Worm (Caenorhabditis elegans) whole organism, L4 larva: ENCODE data around the gene R05F9.9.

ENCODE experiments used
- F26F4.8 ChIP-seq: fragments of 200-800 bp; sonication (Bioruptor generic); conservative IDR thresholded peaks from 2 replicates; pipeline ENCODE4 v1.3.6; 2022; ENCODE audit warnings: missing genetic modification characterization, missing compliant biosample characterization
- F44E2.7 ChIP-seq: fragments of 200-800 bp; sonication (Bioruptor generic); IDR thresholded peaks from 2 replicates; pipeline ENCODE4 v2.1.2; 2022; ENCODE audit warnings: missing genetic modification characterization, missing compliant biosample characterization
- T26A8.4 ChIP-seq: fragments of 200-800 bp; sonication (Bioruptor generic); IDR thresholded peaks from 2 replicates; pipeline ENCODE4 v1.3.6; 2022; ENCODE audit warnings: missing genetic modification characterization, missing compliant biosample characterization
- Y105C5A.15 ChIP-seq: fragments of 200-800 bp; sonication (Bioruptor generic); IDR thresholded peaks from 2 replicates; pipeline ENCODE4 v1.3.6; 2022; ENCODE audit warnings: missing genetic modification characterization, missing compliant biosample characterization
- ZK546.5 ChIP-seq, 2 experiments: sonication (generic microtip); optimal IDR thresholded peaks; 2 replicates each; lab custom pipeline; 2017; ENCODE audit warnings: missing biosample characterization in 2 of 2, missing genetic modification characterization in 2 of 2
- aha-1 ChIP-seq: fragments of 150-350 bp; peaks from one replicate; lab custom pipeline; 2014; ENCODE audit warnings: missing biosample characterization, missing genetic modification characterization
- ama-1 ChIP-seq: fragments of 150-350 bp; optimal IDR thresholded peaks from 2 replicates; lab custom pipeline; 2014; ENCODE audit warnings: inconsistent platforms, mixed read lengths
- ceh-20 ChIP-seq: fragments of 200-800 bp; sonication (Bioruptor generic); IDR thresholded peaks from 2 replicates; pipeline ENCODE4 v1.3.6; 2022; ENCODE audit warnings: missing genetic modification reagents, missing genetic modification characterization, missing compliant biosample characterization
- ceh-32 ChIP-seq: sonication (generic microtip); optimal IDR thresholded peaks from 2 replicates; lab custom pipeline; 2016; ENCODE audit warnings: mild to moderate bottlenecking, missing genetic modification characterization, missing compliant biosample characterization; ENCODE audit not compliant: poor library complexity
- ceh-44 ChIP-seq: fragments of 200-800 bp; sonication (Bioruptor generic); IDR thresholded peaks from 2 replicates; pipeline ENCODE4 v1.3.6; 2022; ENCODE audit warnings: missing genetic modification reagents, missing genetic modification characterization, missing compliant biosample characterization
- ceh-62 ChIP-seq: sonication (generic microtip); optimal IDR thresholded peaks from 2 replicates; lab custom pipeline; 2017; ENCODE audit warnings: missing biosample characterization, missing genetic modification characterization
- cey-2 ChIP-seq: sonication (generic microtip); optimal IDR thresholded peaks from 3 replicates; lab custom pipeline; 2017; ENCODE audit warnings: missing genetic modification characterization, mild to moderate bottlenecking, missing compliant biosample characterization, antibody characterized with exemption, borderline replicate concordance; ENCODE audit not compliant: insufficient read depth
- daf-12 ChIP-seq: fragments of 150-350 bp; optimal IDR thresholded peaks from 2 replicates; lab custom pipeline; 2014; ENCODE audit warnings: missing biosample characterization, missing genetic modification reagents, missing genetic modification characterization
- daf-16 ChIP-seq, 3 experiments: sonication (generic microtip); optimal IDR thresholded peaks; 2 replicates each; lab custom pipeline; 2016 to 2017; ENCODE audit warnings: missing genetic modification characterization in 3 of 3, missing genetic modification reagents in 3 of 3, mild to moderate bottlenecking in 2 of 3, missing compliant biosample characterization in 2 of 3, missing biosample characterization in 1 of 3, moderate library complexity in 1 of 3
- daf-19 ChIP-seq: fragments of 200-800 bp; sonication (Bioruptor generic); conservative IDR thresholded peaks from 2 replicates; pipeline ENCODE4 v1.3.6; 2022; ENCODE audit warnings: missing genetic modification characterization, missing compliant biosample characterization
- daf-8 ChIP-seq: fragments of 200-800 bp; sonication (Bioruptor generic); IDR thresholded peaks from 2 replicates; pipeline ENCODE4 v1.3.6; 2022; ENCODE audit warnings: missing genetic modification characterization, missing compliant biosample characterization
- dmd-8 ChIP-seq: fragments of 200-800 bp; sonication (Bioruptor generic); IDR thresholded peaks from 2 replicates; pipeline ENCODE4 v1.3.6; 2022; ENCODE audit warnings: missing genetic modification characterization, missing compliant biosample characterization
- dmd-9 ChIP-seq: fragments of 200-800 bp; sonication (Bioruptor generic); IDR thresholded peaks from 2 replicates; pipeline ENCODE4 v1.3.6; 2022; ENCODE audit warnings: missing genetic modification reagents, missing genetic modification characterization, missing compliant biosample characterization
- dve-1 ChIP-seq: sonication (generic microtip); optimal IDR thresholded peaks from 2 replicates; lab custom pipeline; 2017; ENCODE audit warnings: antibody characterized with exemption, mild to moderate bottlenecking, missing genetic modification characterization, missing compliant biosample characterization; ENCODE audit not compliant: insufficient read depth
- egl-27 ChIP-seq: sonication (generic microtip); optimal IDR thresholded peaks from 3 replicates; lab custom pipeline; 2017; ENCODE audit warnings: missing biosample characterization, missing genetic modification reagents, missing genetic modification characterization
- fos-1 ChIP-seq: fragments of 150-350 bp; optimal IDR thresholded peaks from 2 replicates; lab custom pipeline; 2014; ENCODE audit warnings: missing biosample characterization, missing genetic modification characterization
- gei-8 ChIP-seq: fragments of 200-800 bp; sonication (Bioruptor generic); optimal IDR thresholded peaks from 2 replicates; lab custom pipeline; 2018; ENCODE audit warnings: mild to moderate bottlenecking, missing genetic modification characterization, missing compliant biosample characterization
- hmg-1.1 ChIP-seq: fragments of 200-800 bp; sonication (Bioruptor generic); IDR thresholded peaks from 2 replicates; pipeline ENCODE4 v1.3.6; 2022; ENCODE audit warnings: missing genetic modification reagents, missing genetic modification characterization, missing compliant biosample characterization
- lin-38 ChIP-seq: fragments of 200-800 bp; sonication (Bioruptor generic); IDR thresholded peaks from 2 replicates; pipeline ENCODE4 v1.3.6; 2022; ENCODE audit warnings: missing genetic modification reagents, missing genetic modification characterization, missing compliant biosample characterization
- madf-5 ChIP-seq, 2 experiments: fragments of 200-800 bp; sonication (Bioruptor generic); IDR thresholded peaks; 2 replicates each; pipeline ENCODE4 v1.3.6; 2022; ENCODE audit warnings: missing compliant biosample characterization in 2 of 2, missing genetic modification characterization in 2 of 2
- mdl-1 ChIP-seq, 2 experiments: fragments of 150-350 bp in 1 of 2; sonication (generic microtip) in 1 of 2; optimal IDR thresholded peaks; 2 replicates each; lab custom pipeline; 2014 to 2017; ENCODE audit warnings: missing biosample characterization in 2 of 2, missing genetic modification characterization in 2 of 2
- mdt-29 ChIP-seq: fragments of 200-800 bp; sonication (Bioruptor generic); IDR thresholded peaks from 2 replicates; pipeline ENCODE4 v1.3.6; 2022; ENCODE audit warnings: missing genetic modification reagents, missing genetic modification characterization, missing compliant biosample characterization
- mep-1 ChIP-seq: fragments of 150-350 bp; sonication (generic microtip); optimal IDR thresholded peaks from 3 replicates; lab custom pipeline; 2014; ENCODE audit warnings: missing biosample characterization, missing genetic modification characterization
- mes-2 ChIP-seq: sonication (generic microtip); optimal IDR thresholded peaks from 2 replicates; lab custom pipeline; 2016; ENCODE audit warnings: missing genotype, mild to moderate bottlenecking, missing genetic modification characterization, missing compliant biosample characterization; ENCODE audit not compliant: poor library complexity, severe bottlenecking
- mxl-3 ChIP-seq: fragments of 200-800 bp; sonication (Bioruptor generic); optimal IDR thresholded peaks from 2 replicates; lab custom pipeline; 2018; ENCODE audit warnings: mild to moderate bottlenecking, missing genetic modification characterization, missing compliant biosample characterization
- nhr-102 ChIP-seq: sonication (generic microtip); optimal IDR thresholded peaks from 2 replicates; lab custom pipeline; 2016; ENCODE audit warnings: mild to moderate bottlenecking, missing genetic modification characterization, moderate library complexity, missing compliant biosample characterization
- nhr-11 ChIP-seq: fragments of 150-350 bp; optimal IDR thresholded peaks from 2 replicates; lab custom pipeline; 2014; ENCODE audit warnings: missing biosample characterization, missing genetic modification characterization
- nhr-28 ChIP-seq: fragments of 150-350 bp; optimal IDR thresholded peaks from 2 replicates; lab custom pipeline; 2014; ENCODE audit warnings: missing biosample characterization, missing genetic modification characterization
- nhr-41 ChIP-seq: fragments of 200-800 bp; sonication (Bioruptor generic); IDR thresholded peaks from 2 replicates; pipeline ENCODE4 v1.3.6; 2022; ENCODE audit warnings: missing genetic modification reagents, missing genetic modification characterization, missing compliant biosample characterization
- nhr-42 ChIP-seq: fragments of 200-800 bp; sonication (Bioruptor generic); IDR thresholded peaks from 2 replicates; pipeline ENCODE4 v1.3.6; 2022; ENCODE audit warnings: missing genetic modification characterization, missing compliant biosample characterization
- nhr-48 ChIP-seq: sonication (generic microtip); optimal IDR thresholded peaks from 2 replicates; lab custom pipeline; 2016; ENCODE audit warnings: mild to moderate bottlenecking, missing genetic modification characterization, missing compliant biosample characterization
- nhr-76 ChIP-seq: fragments of 150-350 bp; optimal IDR thresholded peaks from 2 replicates; lab custom pipeline; 2014; ENCODE audit warnings: missing biosample characterization, missing genetic modification characterization
- pha-4 ChIP-seq, 2 experiments: fragments of 150-350 bp in 1 of 2; fragments of 200-800 bp in 1 of 2; sonication (Bioruptor generic) in 1 of 2; IDR thresholded peaks in 1 of 2; optimal IDR thresholded peaks in 1 of 2; 2 replicates each; pipeline versions ENCODE4 v1.3.6 to Lab custom; 2014 to 2022; ENCODE audit warnings: missing genetic modification characterization in 2 of 2, missing genetic modification reagents in 2 of 2, missing biosample characterization in 1 of 2, missing compliant biosample characterization in 1 of 2
- php-3 ChIP-seq: fragments of 200-800 bp; sonication (Bioruptor generic); IDR thresholded peaks from 2 replicates; pipeline ENCODE4 v1.3.6; 2022; ENCODE audit warnings: missing genetic modification reagents, missing genetic modification characterization, missing compliant biosample characterization
- saeg-2 ChIP-seq: fragments of 200-800 bp; sonication (Bioruptor generic); IDR thresholded peaks from 2 replicates; pipeline ENCODE4 v1.3.6; 2022; ENCODE audit warnings: missing genetic modification reagents, missing genetic modification characterization, missing compliant biosample characterization
- snpc-1.2 ChIP-seq: fragments of 200-800 bp; sonication (Bioruptor generic); IDR thresholded peaks from 2 replicates; pipeline ENCODE4 v1.3.6; 2022; ENCODE audit warnings: missing genetic modification reagents, missing genetic modification characterization, missing compliant biosample characterization
- snpc-4 ChIP-seq: fragments of 150-350 bp; optimal IDR thresholded peaks from 2 replicates; lab custom pipeline; 2014; ENCODE audit warnings: missing biosample characterization, missing genetic modification characterization
- spr-1 ChIP-seq: sonication (generic microtip); optimal IDR thresholded peaks from 2 replicates; lab custom pipeline; 2016; ENCODE audit warnings: mild to moderate bottlenecking, missing genetic modification characterization, missing compliant biosample characterization
- spr-3 ChIP-seq: fragments of 200-800 bp; sonication (Bioruptor generic); optimal IDR thresholded peaks from 2 replicates; lab custom pipeline; 2018; ENCODE audit warnings: mild to moderate bottlenecking, missing genetic modification characterization, missing compliant biosample characterization
- unc-130 ChIP-seq: sonication (generic microtip); optimal IDR thresholded peaks from 2 replicates; lab custom pipeline; 2016; ENCODE audit warnings: missing genetic modification reagents, missing genetic modification characterization, missing compliant biosample characterization
- unc-39 ChIP-seq: sonication (generic microtip); optimal IDR thresholded peaks from 2 replicates; lab custom pipeline; 2017; ENCODE audit warnings: missing biosample characterization, missing genetic modification characterization
- unc-62 ChIP-seq, 3 experiments: fragments of 150-350 bp in 1 of 3; sonication (generic microtip); optimal IDR thresholded peaks in 2 of 3; peaks in 1 of 3; 1 replicate in 1 of 3; 2 replicates in 2 of 3; lab custom pipeline; 2014 to 2017; ENCODE audit warnings: missing biosample characterization in 3 of 3, missing genetic modification characterization in 3 of 3, missing genetic modification reagents in 3 of 3, missing genotype in 1 of 3
- zip-2 ChIP-seq: fragments of 150-350 bp; optimal IDR thresholded peaks from 2 replicates; lab custom pipeline; 2014; ENCODE audit warnings: missing biosample characterization, missing genetic modification characterization
- ztf-7 ChIP-seq: fragments of 150-350 bp; optimal IDR thresholded peaks from 2 replicates; lab custom pipeline; 2014; ENCODE audit warnings: missing biosample characterization, missing genetic modification characterization

Gene R05F9.9

DNA sequence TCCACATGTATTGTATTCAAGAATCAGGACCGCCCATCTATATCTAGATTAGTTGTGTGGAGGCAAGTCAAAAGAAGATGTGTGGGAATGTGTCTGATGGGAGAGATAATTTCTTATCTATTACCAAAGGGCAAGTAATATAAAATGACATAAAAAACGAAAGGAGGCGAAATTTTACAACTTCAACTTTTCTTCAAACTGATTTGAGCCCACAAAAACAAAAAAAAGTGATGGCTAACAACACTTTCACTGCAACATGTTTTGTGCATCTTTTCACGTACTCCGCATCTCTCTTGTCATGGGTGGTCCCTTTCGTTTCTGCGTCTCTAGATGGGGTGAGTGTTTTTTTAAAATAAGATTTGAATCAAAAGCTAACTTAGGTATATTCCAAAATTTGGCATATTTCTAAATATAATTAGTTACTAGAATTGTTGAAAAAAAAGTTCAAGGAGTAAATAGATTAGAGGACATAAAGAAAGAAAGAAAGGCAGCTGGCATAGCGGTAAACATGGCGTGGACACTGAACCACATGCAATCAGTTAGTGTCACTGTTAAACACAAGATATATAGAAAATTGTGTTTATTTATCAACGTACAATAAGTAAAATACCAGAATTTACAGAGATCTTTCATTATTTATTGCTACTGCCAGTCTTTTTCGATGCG is 39.8 kb upstream of the R05F9.9 start, which contains the start of gene ZK546.19:
Gene ZK546.19, plus strand, starts transcription at position 186 of the 666 bp plus-strand sequence.
- TF ChIP-seq pha-4 (GFP tag; IDR thresholded peaks at IDR 0.05; lab: Robert Waterston, UW) (no peak), pha-4 (tag; optimal IDR thresholded peaks at IDR 0.05; lab: Kevin White, UChicago) (no peak), nhr-11 (tag; lab: Kevin White, UChicago) (no peak), saeg-2 (no peak), daf-12 (no peak), nhr-48 (tag; lab: Kevin White, UChicago) (no peak), mes-2 (tag; lab: Kevin White, UChicago) (no peak), spr-3 (no peak), ztf-7 (no peak), F26F4.8 (GFP tag; lab: Robert Waterston, UW) (no peak), snpc-4 (tag; lab: Kevin White, UChicago) (no peak), mdt-29 (GFP tag; lab: Robert Waterston, UW) (no peak), mxl-3 (GFP tag; lab: Kevin White, UChicago) (no peak), mdl-1 (tag; optimal IDR thresholded peaks at IDR 0.05; lab: Kevin White, UChicago) (no peak), nhr-42 (no peak), lin-38 (GFP tag; lab: Robert Waterston, UW) (no peak), daf-16 (GFP tag; optimal IDR thresholded peaks at IDR 0.05; lab: Kevin White, UChicago) (peak in 1 of 2 experiments; percentile 39), daf-16 (tag; optimal IDR thresholded peaks at IDR 0.05; lab: Kevin White, UChicago) (peak; percentile 70), ama-1 (lab: Kevin White, UChicago) (peak; percentile 27), nhr-102 (no peak), daf-19 (GFP tag; lab: Robert Waterston, UW) (no peak), gei-8 (GFP tag; lab: Kevin White, UChicago) (no peak), ceh-44 (GFP tag; lab: Robert Waterston, UW) (no peak), dmd-9 (GFP tag; lab: Robert Waterston, UW) (no peak), snpc-1.2 (GFP tag; lab: Robert Waterston, UW) (no peak), fos-1 (tag; lab: Kevin White, UChicago) (no peak), dve-1 (tag; lab: Kevin White, UChicago) (no peak), mep-1 (tag; lab: Kevin White, UChicago) (no peak), egl-27 (tag; lab: Kevin White, UChicago) (no peak), unc-130 (GFP tag; lab: Kevin White, UChicago) (no peak), unc-39 (tag; lab: Kevin White, UChicago) (no peak), nhr-41 (no peak), F44E2.7 (GFP tag; lab: Robert Waterston, UW) (no peak), Y105C5A.15 (no peak), ceh-20 (GFP tag; lab: Robert Waterston, UW) (0 out of 2 replicates have a peak, but pooled peaks have one; percentile 39), dmd-8 (no peak), ZK546.5 (tag; optimal IDR thresholded peaks at IDR 0.05; lab: Kevin White, UChicago) (no peak), zip-2 (tag; lab: Kevin White, UChicago) (no peak), cey-2 (tag; lab: Kevin White, UChicago) (no peak), nhr-28 (peak; percentile 41), madf-5 (GFP tag; IDR thresholded peaks at IDR 0.05; lab: Robert Waterston, UW) (no peak), spr-1 (tag; lab: Kevin White, UChicago) (no peak), ceh-32 (tag; lab: Kevin White, UChicago) (no peak), unc-62 (GFP tag; optimal IDR thresholded peaks at IDR 0.05 in 1 of 2; lab: Kevin White, UChicago) (no peak), unc-62 (tag; optimal IDR thresholded peaks at IDR 0.05; lab: Kevin White, UChicago) (no peak), hmg-1.1 (GFP tag; lab: Robert Waterston, UW) (no peak), T26A8.4 (no peak), aha-1 (tag; lab: Kevin White, UChicago) (peak; percentile 100), ceh-62 (no peak), php-3 (peak; percentile 68), nhr-76 (tag; lab: Kevin White, UChicago) (no peak), daf-8 (no peak)
